Worm (Caenorhabditis elegans): Measurements from ENCODE around the gene pms-2.

The pms-2 gene

ce11 chrV:11545227-11545626, 25.2 kb downstream of the pms-2 start, which contains the start of gene F38B7.10:
Gene F38B7.10 (plus strand): TSS chrV:11545527.
- TF ChIP-seq Y79H2A.3 (GFP tag; conservative IDR thresholded peaks at IDR 0.05), result no peak
- TF ChIP-seq mel-28 (tag; optimal IDR thresholded peaks at IDR 0.05; ENCODE audit: borderline replicate concordance), result no peak
- no peak for TF ChIP-seq Y67H2A.10 (GFP tag; conservative IDR thresholded peaks at IDR 0.05)
- TF ChIP-seq dpl-1 (GFP tag; optimal IDR thresholded peaks at IDR 0.05), result no peak
- no peak for TF ChIP-seq cebp-2 (GFP tag; IDR thresholded peaks at IDR 0.05)
- no peak for TF ChIP-seq unc-62 (GFP tag; optimal IDR thresholded peaks at IDR 0.05)
- TF ChIP-seq zfh-2 (GFP tag; conservative IDR thresholded peaks at IDR 0.05), result no peak
- TF ChIP-seq B0261.1 (tag; optimal IDR thresholded peaks at IDR 0.05), result no peak

DNA sequence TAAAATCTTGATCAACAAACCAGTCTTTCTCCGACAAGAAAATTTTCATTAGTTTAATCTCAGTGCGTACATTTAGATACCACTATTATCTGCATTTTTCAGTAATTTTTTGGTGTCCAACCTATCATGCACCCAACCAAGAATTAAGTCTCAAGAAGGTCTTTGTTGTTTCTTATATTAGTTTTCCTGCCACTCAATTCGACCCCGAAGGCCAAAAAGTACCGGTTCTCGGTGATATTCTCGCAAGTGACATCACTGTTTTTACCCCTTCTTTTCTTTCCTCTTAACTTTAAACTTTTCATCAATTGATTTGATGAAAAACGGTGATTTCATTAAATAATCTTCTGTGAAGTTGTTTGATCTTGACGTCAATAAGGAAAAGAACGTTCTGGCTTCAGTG, 26.8 kb downstream of the pms-2 start, which contains the start of gene F38B7.2:
Gene F38B7.2 (plus strand): TSS at position 400 of the 400 bp plus-strand sequence.
- TF ChIP-seq zim-3 (tag; optimal IDR thresholded peaks at IDR 0.05) (no peak), lin-40 (tag; optimal IDR thresholded peaks at IDR 0.05) (no peak), madf-10 (tag; optimal IDR thresholded peaks at IDR 0.05) (no peak), pbrm-1 (GFP tag; IDR thresholded peaks at IDR 0.05) (0 out of 2 replicates have a peak, but pooled peaks have one; percentile 15), sptf-2 (GFP tag; optimal IDR thresholded peaks at IDR 0.05) (no peak)

DNA sequence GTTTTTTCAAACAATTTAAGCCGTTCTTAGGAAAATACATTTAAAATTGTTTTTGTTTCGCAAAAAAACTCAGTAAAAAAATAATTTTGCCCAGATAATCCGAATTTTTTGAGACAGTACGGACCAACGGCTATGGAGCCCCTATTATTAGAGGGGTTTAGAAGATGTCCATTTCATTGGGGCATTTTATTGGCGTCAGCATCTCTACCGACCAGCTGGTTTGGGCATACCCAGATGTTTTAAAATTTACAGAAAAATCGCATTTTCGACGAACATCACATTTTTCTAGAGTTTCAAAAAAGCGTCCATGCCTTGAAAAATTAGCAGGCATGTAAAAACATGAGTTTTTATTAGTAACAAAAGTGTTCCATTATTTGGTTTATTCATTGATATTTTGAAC, 29.1 kb downstream of the pms-2 start:
- peak; percentile 30 for TF ChIP-seq somi-1 (GFP tag; optimal IDR thresholded peaks at IDR 0.05)
- TF ChIP-seq ekl-4 (GFP tag; IDR thresholded peaks at IDR 0.05), result no peak
- 0 out of 2 replicates have a peak, but pooled peaks have one; percentile 21 for TF ChIP-seq Y53G8AR.9 (GFP tag; conservative IDR thresholded peaks at IDR 0.05)
- no peak for TF ChIP-seq zim-3 (tag; optimal IDR thresholded peaks at IDR 0.05)
- no peak for TF ChIP-seq rcor-1 (GFP tag; IDR thresholded peaks at IDR 0.05)
- TF ChIP-seq unc-62 (GFP tag; optimal IDR thresholded peaks at IDR 0.05), result no peak
- TF ChIP-seq ztf-18 (tag; optimal IDR thresholded peaks at IDR 0.05), result no peak
- TF ChIP-seq snpc-3.4 (tag; optimal IDR thresholded peaks at IDR 0.05), result no peak
- TF ChIP-seq Y53F4B.3 (GFP tag; IDR thresholded peaks at IDR 0.05), result 0 out of 2 replicates have a peak, but pooled peaks have one; percentile 34
- TF ChIP-seq gei-17 (GFP tag; optimal IDR thresholded peaks at IDR 0.05), result peak; percentile 3
- no peak for TF ChIP-seq mcd-1 (GFP tag; IDR thresholded peaks at IDR 0.05)
- no peak for TF ChIP-seq lin-40 (tag; optimal IDR thresholded peaks at IDR 0.05)
- TF ChIP-seq tbp1 (GFP tag; optimal IDR thresholded peaks at IDR 0.05), result no peak
- no peak for TF ChIP-seq xnd-1 (tag; optimal IDR thresholded peaks at IDR 0.05)
- TF ChIP-seq F23B12.7 (tag; optimal IDR thresholded peaks at IDR 0.05; ENCODE audit: insufficient read depth), result no peak
- 0 out of 2 replicates have a peak, but pooled peaks have one; percentile 7 for TF ChIP-seq aptf-2 (GFP tag; conservative IDR thresholded peaks at IDR 0.05)
- TF ChIP-seq F52B5.7 (tag; optimal IDR thresholded peaks at IDR 0.05), result peak; percentile 76
- TF ChIP-seq egrh-3 (GFP tag; IDR thresholded peaks at IDR 0.05), result no peak
- TF ChIP-seq Y67H2A.10 (GFP tag; conservative IDR thresholded peaks at IDR 0.05), result no peak
- no peak for TF ChIP-seq Y79H2A.3 (GFP tag; conservative IDR thresholded peaks at IDR 0.05)
- no peak for TF ChIP-seq die-1 (tag; optimal IDR thresholded peaks at IDR 0.05)
- TF ChIP-seq ets-4 (GFP tag; optimal IDR thresholded peaks at IDR 0.05), result no peak
- TF ChIP-seq madf-3 (GFP tag; IDR thresholded peaks at IDR 0.05), result 0 out of 2 replicates have a peak, but pooled peaks have one; percentile 38
- TF ChIP-seq ztf-25 (GFP tag; IDR thresholded peaks at IDR 0.05), result peak; percentile 67; the same call in 1 of the 2 replicates
- TF ChIP-seq hlh-26 (GFP tag; conservative IDR thresholded peaks at IDR 0.05), result no peak
- TF ChIP-seq ceh-27 (GFP tag; optimal IDR thresholded peaks at IDR 0.05), result no peak
- no peak for TF ChIP-seq ztf-22 (GFP tag; optimal IDR thresholded peaks at IDR 0.05)
- peak; percentile 37; the same call in 1 of the 2 replicates for TF ChIP-seq cebp-1 (GFP tag; IDR thresholded peaks at IDR 0.05)
- peak; percentile 68 for TF ChIP-seq cebp-1 (tag; optimal IDR thresholded peaks at IDR 0.05)
- TF ChIP-seq bed-1 (GFP tag; IDR thresholded peaks at IDR 0.05), result 0 out of 2 replicates have a peak, but pooled peaks have one; percentile 46
- TF ChIP-seq mes-4 (tag; optimal IDR thresholded peaks at IDR 0.05), result no peak
- TF ChIP-seq attf-5 (GFP tag; optimal IDR thresholded peaks at IDR 0.05), result no peak
- TF ChIP-seq him-1 (tag; optimal IDR thresholded peaks at IDR 0.05), result no peak
- TF ChIP-seq lsy-27 (tag; optimal IDR thresholded peaks at IDR 0.05; ENCODE audit: borderline replicate concordance, insufficient read depth), result no peak
- TF ChIP-seq lsl-1 (GFP tag; optimal IDR thresholded peaks at IDR 0.05), result no peak
- 0 out of 2 replicates have a peak, but pooled peaks have one; percentile 54 for TF ChIP-seq ztf-28 (GFP tag; IDR thresholded peaks at IDR 0.05)
